Fruit fly (Drosophila melanogaster) whole organism, embryonic: ENCODE measurements around the gene CG14326.

Experiments used
- Blimp-1 ChIP-seq: fragments of 200-800 bp; sonication (Bioruptor generic); optimal IDR thresholded peaks from 3 replicates; lab custom pipeline; 2018; ENCODE audit warnings: missing biosample characterization, missing genetic modification characterization, mild to moderate bottlenecking, moderate library complexity, missing genetic modification reagents
- CG10366 ChIP-seq: fragments of 200-800 bp; sonication (Bioruptor generic); IDR thresholded peaks from 2 replicates; pipeline ENCODE4 v1.3.6; 2022; ENCODE audit warnings: missing biosample characterization, missing genetic modification characterization
- CG10654 ChIP-seq: fragments of 200-800 bp; sonication (Bioruptor generic); optimal IDR thresholded peaks from 2 replicates; lab custom pipeline; 2016; ENCODE audit warnings: missing biosample characterization, missing genetic modification characterization
- CG11247 ChIP-seq: fragments of 200-800 bp; sonication (Bioruptor generic); IDR thresholded peaks from 2 replicates; pipeline ENCODE4 v1.3.6; 2022; ENCODE audit warnings: missing biosample characterization, missing genetic modification characterization
- CG14441 ChIP-seq: fragments of 200-800 bp; sonication (Bioruptor generic); IDR thresholded peaks from 2 replicates; pipeline ENCODE4 v1.3.6; 2022; ENCODE audit warnings: missing biosample characterization, missing genetic modification characterization
- CG17802 ChIP-seq: fragments of 200-800 bp; sonication (Bioruptor generic); optimal IDR thresholded peaks from 2 replicates; lab custom pipeline; 2018; ENCODE audit warnings: missing biosample characterization, mild to moderate bottlenecking, missing genetic modification characterization, moderate library complexity
- CG2116 ChIP-seq: fragments of 200-800 bp; sonication (Bioruptor generic); optimal IDR thresholded peaks from 3 replicates; lab custom pipeline; 2018; ENCODE audit warnings: missing biosample characterization, mild to moderate bottlenecking, missing genetic modification characterization
- CG2875 ChIP-seq: fragments of 200-800 bp; sonication (Bioruptor generic); optimal IDR thresholded peaks from 2 replicates; lab custom pipeline; 2017; ENCODE audit warnings: missing biosample characterization, mild to moderate bottlenecking, missing genetic modification characterization, missing genetic modification reagents
- CG31365 ChIP-seq: fragments of 200-800 bp; sonication (Bioruptor generic); optimal IDR thresholded peaks from 2 replicates; lab custom pipeline; 2018; ENCODE audit warnings: missing biosample characterization, mild to moderate bottlenecking, missing genetic modification characterization
- CG31441 ChIP-seq: fragments of 200-800 bp; sonication (Bioruptor generic); IDR thresholded peaks from 2 replicates; pipeline ENCODE4 v1.3.6; 2022; ENCODE audit warnings: missing biosample characterization, missing genetic modification characterization
- CG3163 ChIP-seq: fragments of 200-800 bp; sonication (Bioruptor generic); optimal IDR thresholded peaks from 3 replicates; lab custom pipeline; 2016; ENCODE audit warnings: missing biosample characterization, missing genetic modification characterization
- CG32772 ChIP-seq: fragments of 200-800 bp; sonication (Bioruptor generic); IDR thresholded peaks from 2 replicates; pipeline ENCODE4 v1.3.6; 2022; ENCODE audit warnings: missing biosample characterization, missing genetic modification characterization
- CG3847 ChIP-seq: fragments of 200-800 bp; sonication (Bioruptor generic); IDR thresholded peaks from 2 replicates; pipeline ENCODE4 v1.3.6; 2022; ENCODE audit warnings: missing biosample characterization, missing genetic modification characterization
- CG4730 ChIP-seq: fragments of 200-800 bp; sonication (Bioruptor generic); IDR thresholded peaks from 2 replicates; pipeline ENCODE4 v1.3.6; 2022; ENCODE audit warnings: missing biosample characterization, missing genetic modification characterization
- CG6854 ChIP-seq: fragments of 200-800 bp; sonication (Bioruptor generic); optimal IDR thresholded peaks from 3 replicates; lab custom pipeline; 2017; ENCODE audit warnings: missing biosample characterization, mild to moderate bottlenecking, missing genetic modification characterization
- CG7928 ChIP-seq: fragments of 200-800 bp; sonication (Bioruptor generic); optimal IDR thresholded peaks from 2 replicates; lab custom pipeline; 2017; ENCODE audit warnings: missing biosample characterization, mild to moderate bottlenecking, missing genetic modification characterization
- CG7987 ChIP-seq: fragments of 200-800 bp; sonication (Bioruptor generic); optimal IDR thresholded peaks from 2 replicates; lab custom pipeline; 2018; ENCODE audit warnings: missing biosample characterization, mild to moderate bottlenecking, missing genetic modification characterization, moderate library complexity
- CrebB ChIP-seq: fragments of 200-800 bp; sonication (Bioruptor generic); optimal IDR thresholded peaks from 3 replicates; lab custom pipeline; 2018; ENCODE audit warnings: missing biosample characterization, mild to moderate bottlenecking, missing genetic modification characterization
- Dip3 ChIP-seq: fragments of 200-800 bp; sonication (Bioruptor generic); optimal IDR thresholded peaks from 3 replicates; lab custom pipeline; 2016; ENCODE audit warnings: missing biosample characterization, missing genetic modification characterization
- Hr51 ChIP-seq, 2 experiments: fragments of 200-800 bp; sonication (Bioruptor generic); optimal IDR thresholded peaks; 2 replicates in 1 of 2; 3 replicates in 1 of 2; lab custom pipeline; 2016 to 2018; ENCODE audit warnings: missing biosample characterization in 2 of 2, missing genetic modification characterization in 2 of 2, mild to moderate bottlenecking in 1 of 2, moderate library complexity in 1 of 2
- MESR4 ChIP-seq: fragments of 200-800 bp; sonication (Bioruptor generic); optimal IDR thresholded peaks from 2 replicates; lab custom pipeline; 2018; ENCODE audit warnings: missing biosample characterization, mild to moderate bottlenecking, missing genetic modification characterization, moderate library complexity
- NK7.1 ChIP-seq: fragments of 200-800 bp; sonication (Bioruptor generic); optimal IDR thresholded peaks from 3 replicates; lab custom pipeline; 2016; ENCODE audit warnings: missing biosample characterization, missing genetic modification characterization
- Side ChIP-seq: fragments of 200-800 bp; sonication (Bioruptor generic); optimal IDR thresholded peaks from 2 replicates; lab custom pipeline; 2016; ENCODE audit warnings: missing biosample characterization, missing genetic modification characterization
- Six4 ChIP-seq: fragments of 200-800 bp; sonication (Bioruptor generic); optimal IDR thresholded peaks from 2 replicates; lab custom pipeline; 2016; ENCODE audit warnings: missing biosample characterization, missing genetic modification characterization
- Trl ChIP-seq, 3 experiments: fragments of >200 bp in 2 of 3; fragments of 200-800 bp in 1 of 3; sonication (Bioruptor generic) in 1 of 3; optimal IDR thresholded peaks; 2 replicates in 1 of 3; 3 replicates in 2 of 3; lab custom pipeline; 2016 to 2017; ENCODE audit warnings: missing biosample characterization in 1 of 3, missing genetic modification characterization in 1 of 3
- Vsx1 ChIP-seq: fragments of 200-800 bp; sonication (Bioruptor generic); optimal IDR thresholded peaks from 2 replicates; lab custom pipeline; 2017; ENCODE audit warnings: missing biosample characterization, mild to moderate bottlenecking, missing genetic modification characterization, missing genetic modification reagents
- ato ChIP-seq: fragments of 200-800 bp; sonication (Bioruptor generic); IDR thresholded peaks from 2 replicates; pipeline ENCODE4 v1.3.6; 2022; ENCODE audit warnings: missing biosample characterization, missing genetic modification characterization; ENCODE audit not compliant: partially characterized antibody
- az2 ChIP-seq: fragments of 200-800 bp; sonication (Bioruptor generic); optimal IDR thresholded peaks from 3 replicates; lab custom pipeline; 2016; ENCODE audit warnings: missing biosample characterization, missing genetic modification characterization
- disco-r ChIP-seq: fragments of 200-800 bp; sonication (Bioruptor generic); optimal IDR thresholded peaks from 2 replicates; lab custom pipeline; 2016; ENCODE audit warnings: missing biosample characterization, missing genetic modification characterization
- dpn ChIP-seq, 2 experiments: fragments of 200-800 bp; sonication (Bioruptor generic); optimal IDR thresholded peaks; 3 replicates each; lab custom pipeline; 2016; ENCODE audit warnings: missing biosample characterization in 2 of 2, missing genetic modification characterization in 2 of 2
- emc ChIP-seq: fragments of 200-800 bp; sonication (Bioruptor generic); optimal IDR thresholded peaks from 2 replicates; lab custom pipeline; 2016; ENCODE audit warnings: missing biosample characterization, missing genetic modification characterization
- fd3F ChIP-seq: fragments of 200-800 bp; sonication (Bioruptor generic); optimal IDR thresholded peaks from 2 replicates; lab custom pipeline; 2018; ENCODE audit warnings: missing biosample characterization, mild to moderate bottlenecking, missing genetic modification characterization, moderate library complexity
- gsb-n ChIP-seq: fragments of 200-800 bp; sonication (Bioruptor generic); optimal IDR thresholded peaks from 3 replicates; lab custom pipeline; 2018; ENCODE audit warnings: missing biosample characterization, mild to moderate bottlenecking, missing genetic modification characterization
- hb ChIP-seq: fragments of 200-800 bp; sonication (Bioruptor generic); IDR thresholded peaks from 3 replicates; pipeline ENCODE4 v1.3.6; 2022; ENCODE audit warnings: missing biosample characterization, missing genetic modification characterization; ENCODE audit not compliant: partially characterized antibody
- hbn ChIP-seq: fragments of 200-800 bp; sonication (Bioruptor generic); IDR thresholded peaks from 2 replicates; pipeline ENCODE4 v1.3.6; 2022; ENCODE audit warnings: missing biosample characterization, missing genetic modification characterization; ENCODE audit not compliant: partially characterized antibody
- kni ChIP-seq: fragments of 200-800 bp; sonication (Bioruptor generic); optimal IDR thresholded peaks from 3 replicates; lab custom pipeline; 2017; ENCODE audit warnings: mild to moderate bottlenecking, missing biosample characterization, missing genetic modification reagents, missing genetic modification characterization
- pho ChIP-seq: fragments of 200-800 bp; sonication (Bioruptor generic); optimal IDR thresholded peaks from 2 replicates; lab custom pipeline; 2016; ENCODE audit warnings: missing biosample characterization, missing genetic modification characterization
- pzg ChIP-seq: fragments of 200-800 bp; sonication (Bioruptor generic); optimal IDR thresholded peaks from 3 replicates; lab custom pipeline; 2018; ENCODE audit warnings: missing biosample characterization, mild to moderate bottlenecking, missing genetic modification characterization, moderate library complexity
- repo ChIP-seq: fragments of 200-800 bp; sonication (Bioruptor generic); optimal IDR thresholded peaks from 2 replicates; lab custom pipeline; 2016; ENCODE audit warnings: missing biosample characterization, missing genetic modification characterization
- sc ChIP-seq, 3 experiments: fragments of >200 bp in 2 of 3; fragments of 200-800 bp in 1 of 3; sonication (Bioruptor generic) in 1 of 3; optimal IDR thresholded peaks; 2 replicates in 2 of 3; 3 replicates in 1 of 3; lab custom pipeline; 2017; ENCODE audit warnings: mild to moderate bottlenecking in 1 of 3, missing biosample characterization in 1 of 3, missing genetic modification characterization in 1 of 3, missing genetic modification reagents in 1 of 3
- scrt ChIP-seq: fragments of 200-800 bp; sonication (Bioruptor generic); optimal IDR thresholded peaks from 2 replicates; lab custom pipeline; 2018; ENCODE audit warnings: missing biosample characterization, mild to moderate bottlenecking, missing genetic modification characterization, moderate library complexity
- sens ChIP-seq: fragments of 200-800 bp; sonication (Bioruptor generic); peaks from one replicate; lab custom pipeline; 2016; ENCODE audit warnings: missing biosample characterization, missing genetic modification characterization
- slou ChIP-seq: fragments of 200-800 bp; sonication (Bioruptor generic); optimal IDR thresholded peaks from 3 replicates; lab custom pipeline; 2016; ENCODE audit warnings: missing biosample characterization, missing genetic modification characterization
- sob ChIP-seq: fragments of 200-800 bp; sonication (Bioruptor generic); IDR thresholded peaks from 2 replicates; pipeline ENCODE4 v1.3.6; 2022; ENCODE audit warnings: missing biosample characterization, missing genetic modification characterization
- sug ChIP-seq: fragments of 200-800 bp; optimal IDR thresholded peaks from 2 replicates; lab custom pipeline; 2019; ENCODE audit warnings: missing biosample characterization, mild to moderate bottlenecking, missing genetic modification characterization, moderate library complexity
- unpg ChIP-seq: fragments of 200-800 bp; sonication (Bioruptor generic); optimal IDR thresholded peaks from 3 replicates; lab custom pipeline; 2018; ENCODE audit warnings: missing biosample characterization, mild to moderate bottlenecking, missing genetic modification characterization, moderate library complexity
- vnd ChIP-seq: fragments of 200-800 bp; sonication (Bioruptor generic); IDR thresholded peaks from 3 replicates; pipeline ENCODE4 v1.3.6; 2022; ENCODE audit warnings: missing biosample characterization, missing genetic modification characterization; ENCODE audit not compliant: partially characterized antibody
- zen ChIP-seq: fragments of 200-800 bp; sonication (Bioruptor generic); optimal IDR thresholded peaks from 3 replicates; lab custom pipeline; 2018; ENCODE audit warnings: missing biosample characterization, mild to moderate bottlenecking, missing genetic modification characterization, moderate library complexity

Gene CG14326

dm6 chr3R:17617121-17617975 is 1.6 kb upstream of the CG14326 start (continued):
- no peak for TF ChIP-seq Hr51 (GFP tag; optimal IDR thresholded peaks at IDR 0.05; lab: Kevin White, UChicago)
- TF ChIP-seq CG31365 (tag; lab: Kevin White, UChicago) = peak; percentile 44
- TF ChIP-seq pzg (GFP tag; lab: Kevin White, UChicago) = no peak
- no peak for TF ChIP-seq CG2116
- no peak for TF ChIP-seq CG10654 (GFP tag; lab: Kevin White, UChicago)
- TF ChIP-seq dpn (GFP tag; optimal IDR thresholded peaks at IDR 0.05; lab: Kevin White, UChicago) = peak; percentile 23 to 27
- no peak for TF ChIP-seq Trl (optimal IDR thresholded peaks at IDR 0.05; lab: Kevin White, UChicago)
- no peak for TF ChIP-seq Trl (GFP tag; optimal IDR thresholded peaks at IDR 0.05; lab: Kevin White, UChicago)
- no peak for TF ChIP-seq CG32772
- no peak for TF ChIP-seq MESR4 (GFP tag; lab: Kevin White, UChicago)
- peak; percentile 23 for TF ChIP-seq gsb-n (tag; lab: Kevin White, UChicago)
- no peak for TF ChIP-seq CG3163
- no peak; the same call in 2 of the 3 replicates for TF ChIP-seq hb (GFP tag; lab: Robert Waterston, UW)
- TF ChIP-seq kni (GFP tag; lab: Kevin White, UChicago) = no peak
- TF ChIP-seq pho (GFP tag; lab: Kevin White, UChicago) = peak; percentile 12
- TF ChIP-seq hbn (GFP tag; lab: Robert Waterston, UW) = no peak; the same call in none of the 2 replicates
- no peak for TF ChIP-seq vnd (GFP tag; lab: Robert Waterston, UW)
- peak; percentile 43 for TF ChIP-seq zen
- no peak for TF ChIP-seq fd3F (GFP tag; lab: Kevin White, UChicago)
- TF ChIP-seq CG6854 = peak; percentile 20
- TF ChIP-seq CG14441 (GFP tag; lab: Robert Waterston, UW) = no peak
- no peak for TF ChIP-seq emc (GFP tag; lab: Kevin White, UChicago)
- TF ChIP-seq CG2875 (GFP tag; lab: Kevin White, UChicago) = no peak
- TF ChIP-seq repo (GFP tag; lab: Kevin White, UChicago) = no peak
- no peak for TF ChIP-seq CrebB (tag; lab: Kevin White, UChicago)
- no peak for TF ChIP-seq sc (optimal IDR thresholded peaks at IDR 0.05; lab: Kevin White, UChicago)
- no peak for TF ChIP-seq sc (GFP tag; optimal IDR thresholded peaks at IDR 0.05; lab: Kevin White, UChicago)
- TF ChIP-seq scrt (GFP tag; lab: Kevin White, UChicago) = peak; percentile 14
- no peak for TF ChIP-seq CG10366 (GFP tag; lab: Robert Waterston, UW)
- no peak for TF ChIP-seq CG7987 (GFP tag; lab: Kevin White, UChicago)
- no peak for TF ChIP-seq NK7.1
- no peak for TF ChIP-seq slou
- TF ChIP-seq sens (GFP tag; lab: Kevin White, UChicago) = peak; percentile 81
- no peak for TF ChIP-seq Vsx1
- no peak for TF ChIP-seq CG11247 (GFP tag; lab: Robert Waterston, UW)
- TF ChIP-seq Six4 (GFP tag; lab: Kevin White, UChicago) = no peak
- no peak for TF ChIP-seq CG31441 (GFP tag; lab: Robert Waterston, UW)
- TF ChIP-seq CG7928 (GFP tag; lab: Kevin White, UChicago) = no peak
- TF ChIP-seq Blimp-1 (GFP tag; lab: Kevin White, UChicago) = no peak
- peak; percentile 15 for TF ChIP-seq ato (GFP tag; lab: Robert Waterston, UW)
- TF ChIP-seq Dip3 (GFP tag; lab: Kevin White, UChicago) = no peak
- no peak for TF ChIP-seq CG17802
- TF ChIP-seq CG4730 = no peak
- 0 out of 2 replicates have a peak, but pooled peaks have one; percentile 14 for TF ChIP-seq sob (GFP tag; lab: Robert Waterston, UW)
- TF ChIP-seq az2 (GFP tag; lab: Kevin White, UChicago) = no peak
- TF ChIP-seq sug (tag; lab: Kevin White, UChicago) = no peak
- TF ChIP-seq disco-r = peak; percentile 7
- TF ChIP-seq unpg (GFP tag; lab: Kevin White, UChicago) = no peak
- TF ChIP-seq CG3847 (GFP tag; lab: Robert Waterston, UW) = no peak
- TF ChIP-seq Side (GFP tag; lab: Kevin White, UChicago) = no peak
